Fruit fly (Drosophila melanogaster): Measurements from ENCODE around the gene CG31817.

dm6 chr2L:16317131-16317530 is 20.6 kb downstream of the CG31817 start:
- TF ChIP-seq Sin3A (optimal IDR thresholded peaks at IDR 0.05) (no peak), ttk (optimal IDR thresholded peaks at IDR 0.05) (no peak), insv (optimal IDR thresholded peaks at IDR 0.05) (no peak)

Data from Kc167 (cell line).